Fruit fly (Drosophila melanogaster) whole organism, embryonic: ENCODE data around the gene jdp.

Experiments
- BtbVII ChIP-seq: fragments of 200-800 bp; sonication (Bioruptor generic); optimal IDR thresholded peaks from 3 replicates; lab custom pipeline; 2017; ENCODE audit warnings: missing biosample characterization, mild to moderate bottlenecking, missing genetic modification characterization
- CG10147 ChIP-seq: fragments of 200-800 bp; sonication (Bioruptor generic); optimal IDR thresholded peaks from 2 replicates; lab custom pipeline; 2019; ENCODE audit warnings: missing biosample characterization, mild to moderate bottlenecking, missing genetic modification characterization, moderate library complexity
- CG10366 ChIP-seq: fragments of 200-800 bp; sonication (Bioruptor generic); IDR thresholded peaks from 2 replicates; pipeline ENCODE4 v1.3.6; 2022; ENCODE audit warnings: missing biosample characterization, missing genetic modification characterization
- CG10462 ChIP-seq: fragments of 200-800 bp; sonication (Bioruptor generic); optimal IDR thresholded peaks from 2 replicates; lab custom pipeline; 2016; ENCODE audit warnings: missing biosample characterization, missing genetic modification characterization
- CG11247 ChIP-seq: fragments of 200-800 bp; sonication (Bioruptor generic); IDR thresholded peaks from 2 replicates; pipeline ENCODE4 v1.3.6; 2022; ENCODE audit warnings: missing biosample characterization, missing genetic modification characterization
- CG12104 ChIP-seq: fragments of 200-800 bp; sonication (Bioruptor generic); optimal IDR thresholded peaks from 3 replicates; lab custom pipeline; 2016; ENCODE audit warnings: missing biosample characterization, missing genetic modification characterization
- CG12155 ChIP-seq: fragments of 200-800 bp; sonication (Bioruptor generic); optimal IDR thresholded peaks from 3 replicates; lab custom pipeline; 2016; ENCODE audit warnings: missing biosample characterization, missing genetic modification characterization
- CG12942 ChIP-seq: fragments of 200-800 bp; sonication (Bioruptor generic); optimal IDR thresholded peaks from 3 replicates; lab custom pipeline; 2016; ENCODE audit warnings: missing biosample characterization, missing genetic modification characterization
- CG13424 ChIP-seq: fragments of 200-800 bp; sonication (Bioruptor generic); optimal IDR thresholded peaks from 2 replicates; lab custom pipeline; 2019; ENCODE audit warnings: missing biosample characterization, mild to moderate bottlenecking, missing genetic modification characterization, moderate library complexity
- CG14710 ChIP-seq: fragments of 200-800 bp; sonication (Bioruptor generic); optimal IDR thresholded peaks from 3 replicates; lab custom pipeline; 2019; ENCODE audit warnings: missing biosample characterization, mild to moderate bottlenecking, missing genetic modification characterization, moderate library complexity
- CG16815 ChIP-seq: fragments of 200-800 bp; sonication (Bioruptor generic); optimal IDR thresholded peaks from 3 replicates; lab custom pipeline; 2017; ENCODE audit warnings: missing biosample characterization, mild to moderate bottlenecking, missing genetic modification characterization
- CG2129 ChIP-seq: fragments of 200-800 bp; sonication (Bioruptor generic); IDR thresholded peaks from 2 replicates; pipeline ENCODE4 v1.3.6; 2022; ENCODE audit warnings: missing biosample characterization, missing genetic modification characterization; ENCODE audit not compliant: partially characterized antibody
- CG4328 ChIP-seq: fragments of 200-800 bp; sonication (Bioruptor generic); optimal IDR thresholded peaks from 3 replicates; lab custom pipeline; 2017; ENCODE audit warnings: missing biosample characterization, missing genetic modification reagents, missing genetic modification characterization
- CG4617 ChIP-seq: fragments of 200-800 bp; sonication (Bioruptor generic); optimal IDR thresholded peaks from 3 replicates; lab custom pipeline; 2016; ENCODE audit warnings: missing biosample characterization, missing genetic modification characterization, borderline replicate concordance
- CG6765 ChIP-seq: fragments of 200-800 bp; sonication (Bioruptor generic); optimal IDR thresholded peaks from 3 replicates; lab custom pipeline; 2017; ENCODE audit warnings: missing biosample characterization, mild to moderate bottlenecking, missing genetic modification characterization
- CG6854 ChIP-seq: fragments of 200-800 bp; sonication (Bioruptor generic); optimal IDR thresholded peaks from 3 replicates; lab custom pipeline; 2017; ENCODE audit warnings: missing biosample characterization, mild to moderate bottlenecking, missing genetic modification characterization
- CG7786 ChIP-seq: fragments of 200-800 bp; sonication (Bioruptor generic); optimal IDR thresholded peaks from 2 replicates; lab custom pipeline; 2016; ENCODE audit warnings: missing biosample characterization, missing genetic modification characterization
- CG7928 ChIP-seq: fragments of 200-800 bp; sonication (Bioruptor generic); optimal IDR thresholded peaks from 2 replicates; lab custom pipeline; 2017; ENCODE audit warnings: missing biosample characterization, mild to moderate bottlenecking, missing genetic modification characterization
- CG9932 ChIP-seq: fragments of 200-800 bp; sonication (Bioruptor generic); IDR thresholded peaks from 2 replicates; pipeline ENCODE4 v1.3.6; 2022; ENCODE audit warnings: missing biosample characterization, missing genetic modification characterization
- D ChIP-seq, 2 experiments: fragments of 200-800 bp in 1 of 2; fragments of >200 bp in 1 of 2; sonication (Bioruptor generic) in 1 of 2; optimal IDR thresholded peaks; 2 replicates in 1 of 2; 3 replicates in 1 of 2; lab custom pipeline; 2017; ENCODE audit warnings: mild to moderate bottlenecking in 1 of 2, missing biosample characterization in 1 of 2, missing genetic modification characterization in 1 of 2, missing genetic modification reagents in 1 of 2
- D19A ChIP-seq: fragments of 200-800 bp; optimal IDR thresholded peaks from 3 replicates; lab custom pipeline; 2019; ENCODE audit warnings: missing biosample characterization, mild to moderate bottlenecking, missing genetic modification characterization, moderate library complexity
- Deaf1 ChIP-seq: fragments of 200-800 bp; optimal IDR thresholded peaks from 3 replicates; lab custom pipeline; 2019; ENCODE audit warnings: missing biosample characterization, mild to moderate bottlenecking, missing genetic modification characterization, moderate library complexity
- Dip3 ChIP-seq: fragments of 200-800 bp; sonication (Bioruptor generic); optimal IDR thresholded peaks from 3 replicates; lab custom pipeline; 2016; ENCODE audit warnings: missing biosample characterization, missing genetic modification characterization
- Ets65A ChIP-seq: fragments of 200-800 bp; sonication (Bioruptor generic); peaks from one replicate; lab custom pipeline; 2016; ENCODE audit warnings: missing biosample characterization, missing genetic modification characterization
- Gsc ChIP-seq: fragments of 200-800 bp; sonication (Bioruptor generic); IDR thresholded peaks from 2 replicates; pipeline ENCODE4 v1.3.6; 2022; ENCODE audit warnings: missing biosample characterization, missing genetic modification characterization
- Hand ChIP-seq: fragments of 200-800 bp; sonication (Bioruptor generic); optimal IDR thresholded peaks from 2 replicates; lab custom pipeline; 2017; ENCODE audit warnings: mild to moderate bottlenecking, missing biosample characterization, missing genetic modification reagents, missing genetic modification characterization
- Med ChIP-seq: fragments of 200-800 bp; sonication (Bioruptor generic); peaks from one replicate; lab custom pipeline; 2016; ENCODE audit warnings: missing biosample characterization, missing genetic modification characterization, mild to moderate bottlenecking, inconsistent platforms, moderate library complexity
- Mrtf ChIP-seq: fragments of 200-800 bp; sonication (Bioruptor generic); IDR thresholded peaks from 3 replicates; pipeline ENCODE4 v1.3.6; 2022; ENCODE audit warnings: missing biosample characterization, missing genetic modification characterization
- Ptx1 ChIP-seq: fragments of 200-800 bp; sonication (Bioruptor generic); IDR thresholded peaks from 2 replicates; pipeline ENCODE4 v1.3.6; 2022; ENCODE audit warnings: missing biosample characterization, missing genetic modification characterization
- Sry-β ChIP-seq: fragments of 200-800 bp; sonication (Bioruptor generic); optimal IDR thresholded peaks from 2 replicates; lab custom pipeline; 2018; ENCODE audit warnings: missing biosample characterization, mild to moderate bottlenecking, missing genetic modification characterization, moderate library complexity
- Sry-δ ChIP-seq: fragments of 200-800 bp; sonication (Bioruptor generic); optimal IDR thresholded peaks from 2 replicates; lab custom pipeline; 2016; ENCODE audit warnings: missing biosample characterization, missing genetic modification characterization
- Ssrp ChIP-seq: fragments of 200-800 bp; sonication (Bioruptor generic); optimal IDR thresholded peaks from 2 replicates; lab custom pipeline; 2018; ENCODE audit warnings: missing biosample characterization, mild to moderate bottlenecking, missing genetic modification characterization, moderate library complexity
- bsh ChIP-seq, 2 experiments: fragments of 200-800 bp; sonication (Bioruptor generic); optimal IDR thresholded peaks; 2 replicates each; lab custom pipeline; 2017 to 2018; ENCODE audit warnings: mild to moderate bottlenecking in 2 of 2, missing biosample characterization in 2 of 2, missing genetic modification characterization in 2 of 2, moderate library complexity in 1 of 2
- cas ChIP-seq: fragments of 200-800 bp; sonication (Bioruptor generic); IDR thresholded peaks from 2 replicates; pipeline ENCODE4 v1.3.6; 2022; ENCODE audit warnings: missing biosample characterization, missing genetic modification characterization
- caup ChIP-seq: fragments of 200-800 bp; sonication (Bioruptor generic); optimal IDR thresholded peaks from 3 replicates; lab custom pipeline; 2017; ENCODE audit warnings: missing biosample characterization, mild to moderate bottlenecking, missing genetic modification characterization, moderate library complexity; ENCODE audit not compliant: severe bottlenecking
- da ChIP-seq: fragments of 200-800 bp; sonication (Bioruptor generic); optimal IDR thresholded peaks from 2 replicates; lab custom pipeline; 2016; ENCODE audit warnings: missing biosample characterization, missing genetic modification characterization
- dan ChIP-seq: fragments of 200-800 bp; sonication (Bioruptor generic); IDR thresholded peaks from 2 replicates; pipeline ENCODE4 v1.3.6; 2022; ENCODE audit warnings: missing biosample characterization, missing genetic modification characterization
- danr ChIP-seq: fragments of 200-800 bp; sonication (Bioruptor generic); IDR thresholded peaks from 2 replicates; pipeline ENCODE4 v1.3.6; 2022; ENCODE audit warnings: missing biosample characterization, missing genetic modification characterization
- eyg ChIP-seq: fragments of 200-800 bp; sonication (Bioruptor generic); optimal IDR thresholded peaks from 3 replicates; lab custom pipeline; 2016; ENCODE audit warnings: missing biosample characterization, missing genetic modification characterization
- mld ChIP-seq: fragments of 200-800 bp; sonication (Bioruptor generic); IDR thresholded peaks from 3 replicates; pipeline ENCODE4 v1.3.6; 2022; ENCODE audit warnings: missing biosample characterization, missing genetic modification characterization; ENCODE audit not compliant: partially characterized antibody
- nmo ChIP-seq: fragments of 200-800 bp; sonication (Bioruptor generic); optimal IDR thresholded peaks from 2 replicates; lab custom pipeline; 2018; ENCODE audit warnings: missing biosample characterization, mild to moderate bottlenecking, missing genetic modification characterization, moderate library complexity
- pb ChIP-seq: fragments of 200-800 bp; sonication (Bioruptor generic); optimal IDR thresholded peaks from 3 replicates; lab custom pipeline; 2016; ENCODE audit warnings: missing biosample characterization, missing genetic modification characterization
- peb ChIP-seq: fragments of 200-800 bp; sonication (Bioruptor generic); IDR thresholded peaks from 2 replicates; pipeline ENCODE4 v1.3.6; 2022; ENCODE audit warnings: missing biosample characterization, missing genetic modification characterization
- pfk ChIP-seq: fragments of 200-800 bp; sonication (Bioruptor generic); optimal IDR thresholded peaks from 2 replicates; lab custom pipeline; 2018; ENCODE audit warnings: missing biosample characterization, mild to moderate bottlenecking, missing genetic modification characterization, moderate library complexity
- pnt ChIP-seq: fragments of 200-800 bp; sonication (Bioruptor generic); optimal IDR thresholded peaks from 3 replicates; lab custom pipeline; 2016; ENCODE audit warnings: missing biosample characterization, missing genetic modification characterization
- run ChIP-seq: fragments of 200-800 bp; sonication (Bioruptor generic); optimal IDR thresholded peaks from 3 replicates; lab custom pipeline; 2018; ENCODE audit warnings: missing biosample characterization, mild to moderate bottlenecking, missing genetic modification characterization
- seq ChIP-seq: fragments of 200-800 bp; sonication (Bioruptor generic); IDR thresholded peaks from 2 replicates; pipeline ENCODE4 v1.3.6; 2022; ENCODE audit warnings: missing biosample characterization, missing genetic modification characterization
- sqz ChIP-seq: fragments of 200-800 bp; sonication (Bioruptor generic); optimal IDR thresholded peaks from 3 replicates; lab custom pipeline; 2018; ENCODE audit warnings: missing biosample characterization, mild to moderate bottlenecking, missing genetic modification characterization
- tll ChIP-seq, 2 experiments: fragments of 200-800 bp in 1 of 2; fragments of >200 bp in 1 of 2; sonication (Bioruptor generic) in 1 of 2; optimal IDR thresholded peaks; 2 replicates each; lab custom pipeline; 2017 to 2019; ENCODE audit warnings: missing biosample characterization in 2 of 2, missing genetic modification characterization in 2 of 2, mild to moderate bottlenecking in 1 of 2, moderate library complexity in 1 of 2
- vvl ChIP-seq: fragments of 200-800 bp; sonication (Bioruptor generic); IDR thresholded peaks from 2 replicates; pipeline ENCODE4 v1.3.6; 2022; ENCODE audit warnings: missing biosample characterization, missing genetic modification characterization
- wek ChIP-seq: fragments of 200-800 bp; sonication (Bioruptor generic); optimal IDR thresholded peaks from 3 replicates; lab custom pipeline; 2018; ENCODE audit warnings: missing biosample characterization, mild to moderate bottlenecking, missing genetic modification characterization, moderate library complexity

Gene jdp

DNA sequence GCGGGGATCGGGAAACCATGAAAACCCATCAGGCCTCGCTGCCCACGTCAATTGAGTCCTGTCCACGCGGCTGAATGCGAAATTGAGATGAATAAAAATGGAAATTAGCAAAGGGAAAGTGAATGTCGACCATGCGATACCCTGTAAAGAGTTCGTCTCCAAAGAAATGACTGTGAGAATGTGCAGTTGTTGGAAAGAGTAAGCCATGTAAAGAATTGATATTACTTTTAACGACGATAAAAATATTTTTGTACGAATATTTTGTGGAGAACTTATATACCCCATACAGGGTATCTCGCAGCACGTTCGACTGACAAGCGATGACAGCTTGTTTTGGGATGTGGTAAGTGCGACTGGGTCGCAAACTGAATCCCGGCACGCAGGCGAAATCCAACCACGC lies 25.7 kb downstream of the jdp start (continued):
- TF ChIP-seq wek (GFP tag; lab: Kevin White, UChicago), result no peak
- TF ChIP-seq da (GFP tag; lab: Kevin White, UChicago), result no peak
- no peak for TF ChIP-seq Med (GFP tag; lab: Kevin White, UChicago)
- no peak for TF ChIP-seq dan (GFP tag; lab: Robert Waterston, UW)
- TF ChIP-seq pnt (GFP tag; lab: Kevin White, UChicago), result peak; percentile 64
- TF ChIP-seq CG10462 (GFP tag; lab: Kevin White, UChicago), result no peak
- TF ChIP-seq eyg, result no peak
- peak; percentile 46 for TF ChIP-seq CG10366 (GFP tag; lab: Robert Waterston, UW)
- no peak for TF ChIP-seq seq
- TF ChIP-seq nmo, result peak; percentile 42
- no peak for TF ChIP-seq CG9932
- peak; percentile 55; the same call in 1 of the 2 replicates for TF ChIP-seq Ptx1 (GFP tag; lab: Robert Waterston, UW)
- TF ChIP-seq CG11247 (GFP tag; lab: Robert Waterston, UW), result no peak
- no peak for TF ChIP-seq CG12104 (GFP tag; lab: Kevin White, UChicago)
- no peak for TF ChIP-seq danr
- TF ChIP-seq Gsc (GFP tag; lab: Robert Waterston, UW), result no peak
- TF ChIP-seq Ssrp (tag; lab: Kevin White, UChicago), result no peak
- TF ChIP-seq D19A (tag; lab: Kevin White, UChicago), result no peak
- peak; percentile 65 for TF ChIP-seq vvl (GFP tag; lab: Robert Waterston, UW)
- no peak for TF ChIP-seq CG10147 (GFP tag; lab: Kevin White, UChicago)
- TF ChIP-seq caup (GFP tag; lab: Kevin White, UChicago), result no peak
- TF ChIP-seq CG6765 (GFP tag; lab: Kevin White, UChicago), result no peak
- no peak for TF ChIP-seq tll (GFP tag; optimal IDR thresholded peaks at IDR 0.05; lab: Kevin White, UChicago)
- TF ChIP-seq bsh (GFP tag; optimal IDR thresholded peaks at IDR 0.05; lab: Kevin White, UChicago), result peak in 1 of 2 experiments; percentile 49
- TF ChIP-seq cas (GFP tag; lab: Robert Waterston, UW), result no peak
- no peak for TF ChIP-seq pfk (GFP tag; lab: Kevin White, UChicago)
- no peak for TF ChIP-seq CG12942 (GFP tag; lab: Kevin White, UChicago)
- no peak for TF ChIP-seq CG12155 (GFP tag; lab: Kevin White, UChicago)
- TF ChIP-seq CG6854, result no peak
- TF ChIP-seq mld (GFP tag; lab: Robert Waterston, UW), result no peak
- no peak for TF ChIP-seq pb
- TF ChIP-seq Mrtf (GFP tag; lab: Robert Waterston, UW), result no peak
- TF ChIP-seq CG7786 (GFP tag; lab: Kevin White, UChicago), result peak; percentile 26
- no peak for TF ChIP-seq CG7928 (GFP tag; lab: Kevin White, UChicago)
- TF ChIP-seq run (tag; lab: Kevin White, UChicago), result no peak
- TF ChIP-seq BtbVII (GFP tag; lab: Kevin White, UChicago), result no peak
- TF ChIP-seq CG4617 (GFP tag; lab: Kevin White, UChicago), result no peak
- TF ChIP-seq CG13424 (tag; lab: Kevin White, UChicago), result no peak
- no peak for TF ChIP-seq Deaf1 (tag; lab: Kevin White, UChicago)
- peak; percentile 4 for TF ChIP-seq CG16815 (GFP tag; lab: Kevin White, UChicago)
- no peak for TF ChIP-seq Sry-β
- peak; percentile 7 for TF ChIP-seq Dip3 (GFP tag; lab: Kevin White, UChicago)
- TF ChIP-seq CG14710, result no peak
- no peak for TF ChIP-seq peb (GFP tag; lab: Robert Waterston, UW)
- no peak for TF ChIP-seq Hand
- TF ChIP-seq sqz (GFP tag; lab: Kevin White, UChicago), result no peak
- no peak for TF ChIP-seq D (optimal IDR thresholded peaks at IDR 0.05; lab: Kevin White, UChicago)
- TF ChIP-seq D (GFP tag; optimal IDR thresholded peaks at IDR 0.05; lab: Kevin White, UChicago), result no peak
- no peak for TF ChIP-seq CG4328 (GFP tag; lab: Kevin White, UChicago)
- TF ChIP-seq Ets65A (GFP tag; lab: Kevin White, UChicago), result peak; percentile 93
- TF ChIP-seq CG2129 (GFP tag; lab: Robert Waterston, UW), result no peak
- TF ChIP-seq Sry-δ (GFP tag; lab: Kevin White, UChicago), result no peak
